Fruit fly (Drosophila melanogaster) whole organism, embryonic: ENCODE results near the gene DCTN6-p27.

Experiments
- Adf1 ChIP-seq: fragments of 200-800 bp; sonication (Bioruptor generic); IDR thresholded peaks from 2 replicates; pipeline ENCODE4 v1.3.6; 2022; ENCODE audit warnings: missing biosample characterization, missing genetic modification characterization
- CG11560 ChIP-seq: fragments of 200-800 bp; sonication (Bioruptor generic); IDR thresholded peaks from 3 replicates; pipeline ENCODE4 v1.3.6; 2022; ENCODE audit warnings: missing biosample characterization, missing genetic modification characterization
- CG13287 ChIP-seq: fragments of 200-800 bp; sonication (Bioruptor generic); IDR thresholded peaks from 2 replicates; pipeline ENCODE4 v1.3.6; 2022; ENCODE audit warnings: missing biosample characterization, missing genetic modification characterization; ENCODE audit not compliant: partially characterized antibody
- CG15269 ChIP-seq: fragments of 200-800 bp; sonication (Bioruptor generic); optimal IDR thresholded peaks from 2 replicates; lab custom pipeline; 2018; ENCODE audit warnings: missing biosample characterization, mild to moderate bottlenecking, missing genetic modification characterization, moderate library complexity
- CG17385 ChIP-seq: fragments of 200-800 bp; sonication (Bioruptor generic); optimal IDR thresholded peaks from 3 replicates; lab custom pipeline; 2018; ENCODE audit warnings: missing biosample characterization, mild to moderate bottlenecking, missing genetic modification characterization
- CG1832 ChIP-seq: fragments of 200-800 bp; sonication (Bioruptor generic); optimal IDR thresholded peaks from 2 replicates; lab custom pipeline; 2017; ENCODE audit warnings: missing biosample characterization, mild to moderate bottlenecking, missing genetic modification characterization, inconsistent platforms
- CG18599 ChIP-seq: fragments of 200-800 bp; sonication (Bioruptor generic); optimal IDR thresholded peaks from 3 replicates; lab custom pipeline; 2017; ENCODE audit warnings: missing biosample characterization, missing genetic modification characterization, mild to moderate bottlenecking, moderate library complexity, missing genetic modification reagents
- CG18764 ChIP-seq: fragments of 200-800 bp; sonication (Bioruptor generic); optimal IDR thresholded peaks from 3 replicates; lab custom pipeline; 2016; ENCODE audit warnings: missing biosample characterization, missing genetic modification characterization
- CG31365 ChIP-seq: fragments of 200-800 bp; sonication (Bioruptor generic); optimal IDR thresholded peaks from 2 replicates; lab custom pipeline; 2018; ENCODE audit warnings: missing biosample characterization, mild to moderate bottlenecking, missing genetic modification characterization
- CG4424 ChIP-seq: fragments of 200-800 bp; sonication (Bioruptor generic); optimal IDR thresholded peaks from 3 replicates; lab custom pipeline; 2016; ENCODE audit warnings: missing biosample characterization, missing genetic modification characterization
- CG6654 ChIP-seq: fragments of 200-800 bp; sonication (Bioruptor generic); optimal IDR thresholded peaks from 2 replicates; lab custom pipeline; 2017; ENCODE audit warnings: missing biosample characterization, mild to moderate bottlenecking, missing genetic modification characterization
- CG7357 ChIP-seq: fragments of 200-800 bp; sonication (Bioruptor generic); IDR thresholded peaks from 3 replicates; pipeline ENCODE4 v1.3.6; 2022; ENCODE audit warnings: missing biosample characterization, missing genetic modification characterization
- CG9876 ChIP-seq: fragments of 200-800 bp; sonication (Bioruptor generic); optimal IDR thresholded peaks from 2 replicates; lab custom pipeline; 2016; ENCODE audit warnings: missing biosample characterization, missing genetic modification characterization
- Camta ChIP-seq: fragments of 200-800 bp; sonication (Bioruptor generic); optimal IDR thresholded peaks from 2 replicates; lab custom pipeline; 2016; ENCODE audit warnings: missing biosample characterization, missing genetic modification characterization
- D19B ChIP-seq: fragments of 200-800 bp; sonication (Bioruptor generic); optimal IDR thresholded peaks from 2 replicates; lab custom pipeline; 2017; ENCODE audit warnings: missing biosample characterization, mild to moderate bottlenecking, missing genetic modification characterization
- Eip74EF ChIP-seq, 2 experiments: fragments of 200-800 bp in 1 of 2; fragments of >200 bp in 1 of 2; sonication (Bioruptor generic) in 1 of 2; optimal IDR thresholded peaks; 2 replicates each; lab custom pipeline; 2017 to 2019; ENCODE audit warnings: missing biosample characterization in 2 of 2, missing genetic modification characterization in 2 of 2, mild to moderate bottlenecking in 1 of 2, moderate library complexity in 1 of 2
- Gug ChIP-seq: fragments of 200-800 bp; sonication (Bioruptor generic); IDR thresholded peaks from 4 replicates; pipeline ENCODE4 v1.3.6; 2022; ENCODE audit warnings: missing biosample characterization, missing genetic modification characterization
- Jarid2 ChIP-seq: fragments of 200-800 bp; sonication (Bioruptor generic); optimal IDR thresholded peaks from 3 replicates; lab custom pipeline; 2017; ENCODE audit warnings: mild to moderate bottlenecking, missing biosample characterization, missing genetic modification reagents, missing genetic modification characterization
- NC2α ChIP-seq: fragments of 200-800 bp; sonication (Bioruptor generic); optimal IDR thresholded peaks from 2 replicates; lab custom pipeline; 2016; ENCODE audit warnings: missing biosample characterization, missing genetic modification characterization
- NFAT ChIP-seq: fragments of 200-800 bp; sonication (Bioruptor generic); IDR thresholded peaks from 2 replicates; pipeline ENCODE4 v1.3.6; 2022; ENCODE audit warnings: missing biosample characterization, missing genetic modification characterization
- NK7.1 ChIP-seq: fragments of 200-800 bp; sonication (Bioruptor generic); optimal IDR thresholded peaks from 3 replicates; lab custom pipeline; 2016; ENCODE audit warnings: missing biosample characterization, missing genetic modification characterization
- Neu2 ChIP-seq: fragments of 200-800 bp; sonication (Bioruptor generic); optimal IDR thresholded peaks from 3 replicates; lab custom pipeline; 2016; ENCODE audit warnings: missing biosample characterization, missing genetic modification characterization, borderline replicate concordance
- Poxn ChIP-seq: fragments of 200-800 bp; sonication (Bioruptor generic); IDR thresholded peaks from 2 replicates; pipeline ENCODE4 v1.3.6; 2022; ENCODE audit warnings: missing biosample characterization, missing genetic modification characterization
- Rfx ChIP-seq: fragments of 200-800 bp; sonication (Bioruptor generic); IDR thresholded peaks from 2 replicates; pipeline ENCODE4 v1.3.6; 2022; ENCODE audit warnings: missing biosample characterization, missing genetic modification characterization
- Sox102F ChIP-seq: fragments of 200-800 bp; sonication (Bioruptor generic); optimal IDR thresholded peaks from 2 replicates; lab custom pipeline; 2018; ENCODE audit warnings: missing biosample characterization, mild to moderate bottlenecking, missing genetic modification characterization, moderate library complexity
- Sry-β ChIP-seq: fragments of 200-800 bp; sonication (Bioruptor generic); optimal IDR thresholded peaks from 2 replicates; lab custom pipeline; 2018; ENCODE audit warnings: missing biosample characterization, mild to moderate bottlenecking, missing genetic modification characterization, moderate library complexity
- ato ChIP-seq: fragments of 200-800 bp; sonication (Bioruptor generic); IDR thresholded peaks from 2 replicates; pipeline ENCODE4 v1.3.6; 2022; ENCODE audit warnings: missing biosample characterization, missing genetic modification characterization; ENCODE audit not compliant: partially characterized antibody
- caup ChIP-seq: fragments of 200-800 bp; sonication (Bioruptor generic); optimal IDR thresholded peaks from 3 replicates; lab custom pipeline; 2017; ENCODE audit warnings: missing biosample characterization, mild to moderate bottlenecking, missing genetic modification characterization, moderate library complexity; ENCODE audit not compliant: severe bottlenecking
- chinmo ChIP-seq: fragments of 200-800 bp; sonication (Bioruptor generic); IDR thresholded peaks from 4 replicates; pipeline ENCODE4 v1.3.6; 2022; ENCODE audit warnings: missing biosample characterization, missing genetic modification characterization; ENCODE audit not compliant: partially characterized antibody
- ci ChIP-seq: fragments of 200-800 bp; sonication (Bioruptor generic); IDR thresholded peaks from 3 replicates; pipeline ENCODE4 v1.3.6; 2022; ENCODE audit warnings: missing biosample characterization, missing genetic modification characterization
- crol ChIP-seq: fragments of 200-800 bp; sonication (Bioruptor generic); IDR thresholded peaks from 2 replicates; pipeline ENCODE4 v1.3.6; 2022; ENCODE audit warnings: missing biosample characterization, missing genetic modification characterization
- dmrt99B ChIP-seq: fragments of 200-800 bp; sonication (Bioruptor generic); optimal IDR thresholded peaks from 2 replicates; lab custom pipeline; 2018; ENCODE audit warnings: missing biosample characterization, mild to moderate bottlenecking, missing genetic modification characterization, moderate library complexity
- esg ChIP-seq: fragments of 200-800 bp; sonication (Bioruptor generic); conservative IDR thresholded peaks from 2 replicates; pipeline ENCODE4 v1.3.6; 2022; ENCODE audit warnings: missing biosample characterization, missing genetic modification characterization
- fd102C ChIP-seq: fragments of 200-800 bp; sonication (Bioruptor generic); optimal IDR thresholded peaks from 2 replicates; lab custom pipeline; 2018; ENCODE audit warnings: missing biosample characterization, mild to moderate bottlenecking, missing genetic modification characterization, moderate library complexity
- gce ChIP-seq: fragments of 200-800 bp; sonication (Bioruptor generic); IDR thresholded peaks from 3 replicates; pipeline ENCODE4 v1.3.6; 2022; ENCODE audit warnings: missing biosample characterization, missing genetic modification characterization
- gcm ChIP-seq: fragments of 200-800 bp; sonication (Bioruptor generic); optimal IDR thresholded peaks from 2 replicates; lab custom pipeline; 2019; ENCODE audit warnings: missing biosample characterization, mild to moderate bottlenecking, missing genetic modification characterization, moderate library complexity
- grn ChIP-seq: fragments of 200-800 bp; sonication (Bioruptor generic); optimal IDR thresholded peaks from 3 replicates; lab custom pipeline; 2017; ENCODE audit warnings: missing biosample characterization, missing genetic modification characterization
- hth ChIP-seq: fragments of >200 bp; optimal IDR thresholded peaks from 2 replicates; lab custom pipeline; 2017; ENCODE audit warnings: inconsistent platforms
- mld ChIP-seq: fragments of 200-800 bp; sonication (Bioruptor generic); IDR thresholded peaks from 3 replicates; pipeline ENCODE4 v1.3.6; 2022; ENCODE audit warnings: missing biosample characterization, missing genetic modification characterization; ENCODE audit not compliant: partially characterized antibody
- pan ChIP-seq, 4 experiments: fragments of >200 bp in 3 of 4; fragments of 200-800 bp in 1 of 4; sonication (Bioruptor generic) in 1 of 4; optimal IDR thresholded peaks in 3 of 4; IDR thresholded peaks in 1 of 4; 2 replicates each; pipeline versions ENCODE4 v1.3.6 to Lab custom; 2017 to 2022; ENCODE audit warnings: missing biosample characterization in 2 of 4, missing genetic modification characterization in 2 of 4, mixed read lengths in 1 of 4
- pfk ChIP-seq: fragments of 200-800 bp; sonication (Bioruptor generic); optimal IDR thresholded peaks from 2 replicates; lab custom pipeline; 2018; ENCODE audit warnings: missing biosample characterization, mild to moderate bottlenecking, missing genetic modification characterization, moderate library complexity
- prd ChIP-seq, 3 experiments: fragments of >200 bp in 2 of 3; fragments of 200-800 bp in 1 of 3; sonication (Bioruptor generic) in 1 of 3; optimal IDR thresholded peaks in 2 of 3; IDR thresholded peaks in 1 of 3; 2 replicates in 2 of 3; 3 replicates in 1 of 3; pipeline versions ENCODE4 v1.3.6 to Lab custom; 2017 to 2022; ENCODE audit warnings: missing biosample characterization in 1 of 3, missing genetic modification characterization in 1 of 3
- ranshi ChIP-seq: fragments of 200-800 bp; sonication (Bioruptor generic); IDR thresholded peaks from 2 replicates; pipeline ENCODE4 v1.3.6; 2022; ENCODE audit warnings: missing biosample characterization, missing genetic modification characterization
- sens ChIP-seq: fragments of 200-800 bp; sonication (Bioruptor generic); peaks from one replicate; lab custom pipeline; 2016; ENCODE audit warnings: missing biosample characterization, missing genetic modification characterization
- tup ChIP-seq: fragments of 200-800 bp; sonication (Bioruptor generic); optimal IDR thresholded peaks from 2 replicates; lab custom pipeline; 2016; ENCODE audit warnings: missing biosample characterization, mild to moderate bottlenecking, missing genetic modification characterization, moderate library complexity
- twi ChIP-seq: fragments of 200-800 bp; optimal IDR thresholded peaks from 2 replicates; lab custom pipeline; 2019; ENCODE audit warnings: missing biosample characterization, mild to moderate bottlenecking, missing genetic modification characterization, moderate library complexity
- wek ChIP-seq: fragments of 200-800 bp; sonication (Bioruptor generic); optimal IDR thresholded peaks from 3 replicates; lab custom pipeline; 2018; ENCODE audit warnings: missing biosample characterization, mild to moderate bottlenecking, missing genetic modification characterization, moderate library complexity
- z ChIP-seq: fragments of 200-800 bp; sonication (Bioruptor generic); IDR thresholded peaks from 3 replicates; pipeline ENCODE4 v1.3.6; 2022; ENCODE audit warnings: missing biosample characterization, missing genetic modification characterization

DCTN6-p27 gene

dm6 chr2L:19144115-19144514 lies 12.0 kb downstream of the DCTN6-p27 start (continued):
- TF ChIP-seq Sox102F (GFP tag; lab: Kevin White, UChicago) (no peak), NC2α (GFP tag; lab: Kevin White, UChicago) (no peak), Adf1 (peak; percentile 14; the same call in 1 of the 2 replicates), CG18599 (GFP tag; lab: Kevin White, UChicago) (no peak), CG13287 (no peak), CG31365 (tag; lab: Kevin White, UChicago) (no peak), pfk (GFP tag; lab: Kevin White, UChicago) (peak; percentile 88), wek (GFP tag; lab: Kevin White, UChicago) (no peak), dmrt99B (tag; lab: Kevin White, UChicago) (no peak), NK7.1 (GFP tag; lab: Kevin White, UChicago) (no peak), caup (GFP tag; lab: Kevin White, UChicago) (no peak), CG11560 (tag; lab: Robert Waterston, UW) (no peak), NFAT (GFP tag; lab: Robert Waterston, UW) (no peak), fd102C (GFP tag; lab: Kevin White, UChicago) (no peak), Gug (GFP tag; lab: Robert Waterston, UW) (no peak)
- TF ChIP-seq, all 482 proteins: peak for 9

DNA sequence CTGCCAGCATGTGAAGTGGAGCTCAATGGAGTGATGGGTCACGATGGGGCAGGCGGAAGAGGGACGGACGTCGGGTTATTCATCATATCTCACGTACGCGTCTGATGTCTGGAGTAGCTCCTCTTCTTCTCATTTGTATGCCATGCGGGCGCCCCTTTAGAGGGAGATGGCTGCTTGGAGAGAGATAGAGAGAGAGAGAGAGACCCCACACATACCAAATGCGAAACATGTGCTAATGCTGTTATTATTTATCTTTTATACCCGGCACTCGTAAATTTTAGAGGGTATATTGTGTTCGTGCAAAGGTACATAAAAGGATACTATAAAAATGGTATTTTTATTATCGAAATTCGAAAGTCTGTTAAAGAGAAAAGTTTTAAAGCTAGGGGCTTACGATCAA lies 13.9 kb downstream of the DCTN6-p27 start:
- TF ChIP-seq crol (peak; percentile 50; the same call in 1 of the 2 replicates), hth (lab: Kevin White, UChicago) (no peak), Jarid2 (GFP tag; lab: Kevin White, UChicago) (no peak), ato (GFP tag; lab: Robert Waterston, UW) (peak; percentile 17; the same call in 1 of the 2 replicates), Sry-β (GFP tag; lab: Kevin White, UChicago) (no peak), pfk (GFP tag; lab: Kevin White, UChicago) (peak; percentile 28), twi (tag; lab: Kevin White, UChicago) (peak; percentile 92), tup (GFP tag; lab: Kevin White, UChicago) (no peak), Poxn (GFP tag; lab: Robert Waterston, UW) (no peak), ranshi (GFP tag; lab: Robert Waterston, UW) (no peak), chinmo (GFP tag; lab: Robert Waterston, UW) (0 out of 4 replicates have a peak, but pooled peaks have one; percentile 63), grn (no peak), Camta (no peak), sens (GFP tag; lab: Kevin White, UChicago) (peak; percentile 38), mld (GFP tag; lab: Robert Waterston, UW) (no peak), gcm (peak; percentile 92), pan (optimal IDR thresholded peaks at IDR 0.05; lab: Kevin White, UChicago) (no peak), pan (GFP tag; optimal IDR thresholded peaks at IDR 0.05 in 1 of 2, IDR thresholded peaks at IDR 0.05 in 1 of 2) (no peak), z (GFP tag; lab: Robert Waterston, UW) (0 out of 3 replicates have a peak, but pooled peaks have one; percentile 24), CG4424 (GFP tag; lab: Kevin White, UChicago) (no peak), CG7357 (no peak), CG15269 (tag; lab: Kevin White, UChicago) (no peak), ci (GFP tag; lab: Robert Waterston, UW) (0 out of 3 replicates have a peak, but pooled peaks have one; percentile 23), CG1832 (GFP tag; lab: Kevin White, UChicago) (peak; percentile 68), Rfx (GFP tag; lab: Robert Waterston, UW) (0 out of 2 replicates have a peak, but pooled peaks have one; percentile 32), Eip74EF (GFP tag; optimal IDR thresholded peaks at IDR 0.05; lab: Kevin White, UChicago) (no peak), prd (optimal IDR thresholded peaks at IDR 0.05; lab: Kevin White, UChicago) (no peak), prd (GFP tag; IDR thresholded peaks at IDR 0.05; lab: Robert Waterston, UW) (0 out of 3 replicates have a peak, but pooled peaks have one; percentile 12), D19B (GFP tag; lab: Kevin White, UChicago) (peak; percentile 79), CG9876 (no peak), Neu2 (GFP tag; lab: Kevin White, UChicago) (no peak), CG18764 (no peak), CG6654 (GFP tag; lab: Kevin White, UChicago) (no peak), gce (GFP tag; lab: Robert Waterston, UW) (no peak), CG17385 (peak; percentile 56), esg (GFP tag; lab: Robert Waterston, UW) (no peak)
